Fruit fly (Drosophila melanogaster): Measurements from ENCODE around the gene nAChRalpha1.

DNA sequence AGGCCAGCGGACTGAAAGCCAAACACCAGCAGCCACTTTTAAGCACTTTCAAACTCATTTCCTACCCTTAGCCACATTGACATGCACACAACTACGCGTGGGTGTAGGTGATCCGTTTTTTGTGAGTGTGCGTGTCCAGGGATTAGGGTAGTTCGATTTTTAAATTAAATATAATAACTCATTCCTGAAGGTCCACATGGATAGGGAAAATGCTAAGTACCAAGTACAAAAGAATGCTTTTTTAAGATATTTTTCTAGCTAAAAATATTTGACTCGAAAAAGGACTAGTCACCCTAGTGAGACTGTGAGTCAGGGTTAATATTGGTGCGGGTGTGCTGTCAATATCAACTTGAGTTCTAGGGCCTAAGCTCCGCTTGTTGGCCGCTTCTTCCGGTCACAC lies 17.8 kb upstream of the nAChRalpha1 start:
- no peak for TF ChIP-seq psq (optimal IDR thresholded peaks at IDR 0.05)
- no peak for TF ChIP-seq CG8478 (optimal IDR thresholded peaks at IDR 0.05)
- no peak for TF ChIP-seq Dll (optimal IDR thresholded peaks at IDR 0.05)

All from whole organism.